Worm (Caenorhabditis elegans) whole organism, late embryonic: Measurements from ENCODE around the gene fbxa-208.
A peak's percentile ranks its signal among the peaks of the same experiment; 100 is the strongest.

Source experiments
- C08G9.2 ChIP-seq: sonication (generic microtip); optimal IDR thresholded peaks from 2 replicates; lab custom pipeline; 2016; ENCODE audit warnings: mild to moderate bottlenecking, missing genetic modification characterization, moderate library complexity, missing compliant biosample characterization
- F13H6.1 ChIP-seq: sonication (generic microtip); optimal IDR thresholded peaks from 2 replicates; lab custom pipeline; 2016; ENCODE audit warnings: missing genetic modification characterization, missing compliant biosample characterization
- K02D7.2 ChIP-seq: sonication (generic microtip); optimal IDR thresholded peaks from 2 replicates; lab custom pipeline; 2017; ENCODE audit warnings: mild to moderate bottlenecking, missing genetic modification characterization, missing compliant biosample characterization
- T23F11.4 ChIP-seq: fragments of 200-800 bp; sonication (Bioruptor generic); optimal IDR thresholded peaks from 2 replicates; lab custom pipeline; 2018; ENCODE audit warnings: mild to moderate bottlenecking, missing genetic modification characterization, missing compliant biosample characterization
- Y22D7AL.16 ChIP-seq: sonication (generic microtip); optimal IDR thresholded peaks from 2 replicates; lab custom pipeline; 2016; ENCODE audit warnings: missing genetic modification characterization, missing compliant biosample characterization
- ceh-14 ChIP-seq: sonication (generic microtip); optimal IDR thresholded peaks from 2 replicates; lab custom pipeline; 2016; ENCODE audit warnings: missing genotype, missing genetic modification characterization, missing compliant biosample characterization
- ceh-18 ChIP-seq: sonication (generic microtip); optimal IDR thresholded peaks from 2 replicates; lab custom pipeline; 2016; ENCODE audit warnings: missing genetic modification characterization, missing compliant biosample characterization
- ceh-19 ChIP-seq: fragments of 200-800 bp; sonication (Bioruptor generic); optimal IDR thresholded peaks from 2 replicates; lab custom pipeline; 2018; ENCODE audit warnings: mild to moderate bottlenecking, missing genetic modification characterization, missing compliant biosample characterization
- ceh-2 ChIP-seq: sonication (generic microtip); optimal IDR thresholded peaks from 2 replicates; lab custom pipeline; 2016; ENCODE audit warnings: missing genotype, missing genetic modification characterization, missing compliant biosample characterization
- ceh-22 ChIP-seq: sonication (generic microtip); optimal IDR thresholded peaks from 2 replicates; lab custom pipeline; 2017; ENCODE audit warnings: missing biosample characterization, missing genetic modification characterization
- ceh-24 ChIP-seq: sonication (generic microtip); optimal IDR thresholded peaks from 2 replicates; lab custom pipeline; 2016; ENCODE audit warnings: mild to moderate bottlenecking, missing genetic modification characterization, missing compliant biosample characterization
- ceh-30 ChIP-seq: fragments of 150-350 bp; optimal IDR thresholded peaks from 2 replicates; lab custom pipeline; 2014; ENCODE audit warnings: missing biosample characterization, missing genetic modification characterization
- ceh-45 ChIP-seq: fragments of 200-800 bp; sonication (Bioruptor generic); IDR thresholded peaks from 2 replicates; pipeline ENCODE4 v1.3.6; 2022; ENCODE audit warnings: missing genetic modification reagents, missing genetic modification characterization, missing compliant biosample characterization
- ceh-48 ChIP-seq: sonication (generic microtip); optimal IDR thresholded peaks from 2 replicates; lab custom pipeline; 2016; ENCODE audit warnings: missing genetic modification characterization, inconsistent platforms, missing compliant biosample characterization
- dmd-4 ChIP-seq: sonication (generic microtip); optimal IDR thresholded peaks from 2 replicates; lab custom pipeline; 2016; ENCODE audit warnings: borderline replicate concordance, missing genetic modification characterization, missing compliant biosample characterization
- elt-4 ChIP-seq: sonication (generic microtip); optimal IDR thresholded peaks from 2 replicates; lab custom pipeline; 2016; ENCODE audit warnings: missing genetic modification characterization, missing compliant biosample characterization
- fkh-6 ChIP-seq: sonication (generic microtip); optimal IDR thresholded peaks from 2 replicates; lab custom pipeline; 2016; ENCODE audit warnings: missing genetic modification characterization, missing compliant biosample characterization
- mec-3 ChIP-seq: sonication (generic microtip); optimal IDR thresholded peaks from 2 replicates; lab custom pipeline; 2016; ENCODE audit warnings: borderline replicate concordance, missing genetic modification characterization, missing compliant biosample characterization
- nfya-1 ChIP-seq: sonication (generic microtip); optimal IDR thresholded peaks from 2 replicates; lab custom pipeline; 2017; ENCODE audit warnings: missing genetic modification characterization, mild to moderate bottlenecking, missing compliant biosample characterization, antibody characterized with exemption, moderate library complexity
- nhr-11 ChIP-seq: fragments of 150-350 bp; optimal IDR thresholded peaks from 2 replicates; lab custom pipeline; 2014; ENCODE audit warnings: missing biosample characterization, missing genetic modification characterization
- pag-3 ChIP-seq: sonication (generic microtip); optimal IDR thresholded peaks from 2 replicates; lab custom pipeline; 2016; ENCODE audit warnings: missing compliant biosample characterization, missing genetic modification characterization, borderline replicate concordance
- pat-9 ChIP-seq: fragments of 200-800 bp; sonication (Bioruptor generic); optimal IDR thresholded peaks from 2 replicates; lab custom pipeline; 2018; ENCODE audit warnings: mild to moderate bottlenecking, missing genetic modification characterization, moderate library complexity, missing compliant biosample characterization
- pros-1 ChIP-seq: fragments of 150-350 bp; optimal IDR thresholded peaks from 2 replicates; lab custom pipeline; 2014; ENCODE audit warnings: missing biosample characterization, missing genetic modification reagents, missing genetic modification characterization
- rnt-1 ChIP-seq: sonication (generic microtip); optimal IDR thresholded peaks from 2 replicates; lab custom pipeline; 2016; ENCODE audit warnings: missing genetic modification characterization, missing compliant biosample characterization
- sdc-2 ChIP-seq: sonication (generic microtip); optimal IDR thresholded peaks from 2 replicates; lab custom pipeline; 2016; ENCODE audit warnings: missing genotype, missing genetic modification characterization, missing compliant biosample characterization
- sox-2 ChIP-seq: fragments of 200-800 bp; sonication (Bioruptor generic); IDR thresholded peaks from 2 replicates; pipeline ENCODE4 v1.3.6; 2022; ENCODE audit warnings: missing genetic modification reagents, missing genetic modification characterization, missing compliant biosample characterization
- sox-4 ChIP-seq: sonication (generic microtip); optimal IDR thresholded peaks from 2 replicates; lab custom pipeline; 2017; ENCODE audit warnings: mild to moderate bottlenecking, missing genetic modification characterization, inconsistent platforms, missing compliant biosample characterization
- tbx-2 ChIP-seq: sonication (generic microtip); optimal IDR thresholded peaks from 2 replicates; lab custom pipeline; 2016; ENCODE audit warnings: missing genetic modification characterization, missing compliant biosample characterization
- unc-55 ChIP-seq: sonication (generic microtip); optimal IDR thresholded peaks from 2 replicates; lab custom pipeline; 2017; ENCODE audit warnings: missing biosample characterization, missing genetic modification reagents, missing genetic modification characterization
- ztf-16 ChIP-seq: sonication (generic microtip); optimal IDR thresholded peaks from 2 replicates; lab custom pipeline; 2017; ENCODE audit warnings: missing genetic modification characterization, missing compliant biosample characterization

Gene fbxa-208

DNA sequence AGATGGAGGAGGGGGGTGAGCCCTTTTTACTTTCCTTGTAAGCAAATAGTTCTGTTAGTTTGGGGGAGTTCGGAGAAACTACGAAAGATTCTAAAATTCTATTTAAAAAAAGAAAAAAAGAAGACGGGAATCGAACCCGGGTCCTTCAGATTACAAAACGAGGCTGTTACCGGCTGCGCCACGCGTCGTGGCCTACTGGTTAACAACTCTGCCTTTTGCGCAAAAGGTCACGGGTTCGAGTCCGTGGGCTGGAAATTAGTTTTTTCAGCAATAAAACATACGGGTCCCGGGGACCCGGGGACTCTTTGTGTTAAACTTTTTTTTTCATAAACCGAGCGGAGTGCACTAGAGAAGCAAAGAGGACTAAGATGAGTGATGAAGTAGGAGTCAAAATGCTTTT lies 25.4 kb upstream of the fbxa-208 start:
- no peak for TF ChIP-seq fkh-6 (tag; lab: Kevin White, UChicago)
- peak; percentile 22 for TF ChIP-seq unc-55 (GFP tag; lab: Kevin White, UChicago)
- no peak for TF ChIP-seq sox-2 (GFP tag; lab: Robert Waterston, UW)
- no peak for TF ChIP-seq ceh-22 (tag; lab: Kevin White, UChicago)
- no peak for TF ChIP-seq ceh-30
- no peak for TF ChIP-seq K02D7.2
- TF ChIP-seq pros-1 (tag; lab: Kevin White, UChicago): no peak

DNA sequence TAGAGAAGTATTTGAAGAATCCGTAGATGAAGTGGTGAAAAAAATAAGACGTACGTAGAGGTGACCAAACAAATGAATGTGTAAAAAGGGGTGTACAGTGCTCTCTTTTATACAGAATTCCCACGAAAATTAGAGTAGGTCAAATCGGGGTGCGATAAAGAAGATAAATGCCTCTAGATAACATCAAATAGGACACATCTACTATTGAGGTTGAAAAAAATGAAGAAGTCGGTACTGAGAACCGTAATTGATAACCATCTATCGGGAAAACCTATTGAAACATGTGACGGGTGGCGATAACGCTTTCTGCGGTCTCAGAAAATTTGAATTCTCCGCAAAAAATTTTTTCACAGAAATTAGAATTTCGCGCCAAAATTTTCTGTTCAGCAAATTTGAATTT lies 17.9 kb upstream of the fbxa-208 start, which contains the start of gene fbxa-61:
Gene fbxa-61 (plus strand): TSS at position 345 of the 400 bp plus-strand sequence.
- TF ChIP-seq nfya-1: no peak
- no peak for TF ChIP-seq pag-3
- no peak for TF ChIP-seq pat-9 (tag; lab: Kevin White, UChicago)
- peak; percentile 18 for TF ChIP-seq rnt-1 (tag; lab: Kevin White, UChicago)
- TF ChIP-seq unc-55 (GFP tag; lab: Kevin White, UChicago): no peak
- TF ChIP-seq Y22D7AL.16 (tag; lab: Kevin White, UChicago): no peak
- no peak for TF ChIP-seq dmd-4 (tag; lab: Kevin White, UChicago)

DNA sequence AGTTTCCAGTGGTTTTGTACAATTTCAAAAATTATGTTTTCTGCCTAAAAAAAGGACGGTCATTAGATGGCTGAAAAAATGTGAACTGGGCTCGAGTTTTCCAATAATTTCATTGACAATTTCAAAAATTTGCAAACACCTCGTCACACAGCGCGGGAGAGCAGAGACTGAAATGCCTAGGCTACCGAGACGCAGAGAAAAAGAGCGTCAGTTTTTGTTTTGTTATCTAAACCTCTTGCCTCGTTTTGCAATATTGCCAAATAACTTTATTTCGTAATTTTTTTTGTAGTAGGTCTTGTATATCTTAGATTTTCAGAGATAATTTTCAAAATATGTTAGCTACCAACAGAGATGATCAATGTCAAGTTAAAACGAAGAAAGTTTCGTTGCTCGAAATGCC lies 13.4 kb upstream of the fbxa-208 start, which contains the start of gene fbxa-63:
Gene fbxa-63 (plus strand): TSS at position 310 of the 400 bp plus-strand sequence.
- TF ChIP-seq tbx-2 (tag; lab: Kevin White, UChicago) (no peak), rnt-1 (tag; lab: Kevin White, UChicago) (no peak), nfya-1 (peak; percentile 30)

DNA sequence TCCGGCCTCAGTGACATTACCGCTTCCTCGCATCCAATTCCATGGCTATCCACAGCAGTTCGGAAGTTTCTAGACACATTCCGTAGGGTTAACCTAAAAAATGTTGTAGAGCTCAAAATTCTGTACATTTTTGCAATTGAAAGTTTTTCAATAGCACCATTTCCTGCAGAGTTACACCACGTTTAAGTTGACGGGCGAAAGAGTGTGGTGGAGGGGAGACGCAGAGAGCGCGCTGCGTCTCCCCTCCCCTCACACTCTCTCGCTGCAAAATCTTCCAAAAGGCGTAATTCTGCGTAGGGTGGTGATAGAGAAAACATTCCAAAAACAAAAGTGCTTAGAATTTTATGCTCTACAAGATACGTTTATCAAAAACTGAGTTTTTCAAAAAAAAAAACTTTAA lies 8.3 kb upstream of the fbxa-208 start:
- TF ChIP-seq Y22D7AL.16 (tag; lab: Kevin White, UChicago) (no peak), sox-4 (no peak), ceh-45 (GFP tag; lab: Robert Waterston, UW) (no peak), mec-3 (no peak), ceh-24 (tag; lab: Kevin White, UChicago) (no peak), ceh-19 (GFP tag; lab: Kevin White, UChicago) (no peak), K02D7.2 (no peak), pat-9 (tag; lab: Kevin White, UChicago) (no peak), T23F11.4 (GFP tag; lab: Kevin White, UChicago) (no peak), ceh-2 (tag; lab: Kevin White, UChicago) (no peak), ztf-16 (no peak), rnt-1 (tag; lab: Kevin White, UChicago) (no peak), F13H6.1 (tag; lab: Kevin White, UChicago) (no peak), ceh-48 (tag; lab: Kevin White, UChicago) (no peak), tbx-2 (tag; lab: Kevin White, UChicago) (no peak), ceh-18 (no peak), nhr-11 (no peak)

DNA sequence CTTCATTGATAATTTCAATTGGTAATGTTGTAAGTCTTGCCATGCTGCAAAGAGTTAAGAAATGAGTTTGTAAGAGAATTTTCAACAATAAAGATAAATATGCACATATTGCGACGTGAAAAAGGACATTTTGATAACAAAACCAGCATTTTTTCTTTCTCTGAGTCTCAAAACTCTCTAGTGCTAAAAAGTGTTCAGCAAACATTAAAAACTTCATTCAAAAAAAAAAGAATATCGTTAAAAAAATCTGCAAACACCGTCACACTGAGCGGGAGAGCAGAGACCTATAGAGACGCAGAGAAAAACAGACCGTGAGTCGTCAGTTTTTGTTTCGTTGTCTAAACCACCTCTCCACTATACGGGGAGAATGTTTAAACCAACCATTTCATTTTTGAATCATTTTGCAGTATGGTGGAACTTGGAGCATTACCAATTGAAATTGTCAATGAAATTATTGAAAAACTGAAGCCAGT lies 7.5 kb upstream of the fbxa-208 start, which contains the start of the genes fbxa-76 and fbxa-77:
Gene fbxa-76 (minus strand): TSS at position 51 of the 473 bp plus-strand sequence.
Gene fbxa-77 (plus strand): TSS at position 365 of the 473 bp plus-strand sequence.
- TF ChIP-seq T23F11.4 (GFP tag; lab: Kevin White, UChicago) (no peak), elt-4 (tag; lab: Kevin White, UChicago) (no peak), sdc-2 (no peak), ceh-45 (GFP tag; lab: Robert Waterston, UW) (no peak), ceh-14 (tag; lab: Kevin White, UChicago) (no peak), C08G9.2 (tag; lab: Kevin White, UChicago) (no peak)
